Fruit fly (Drosophila melanogaster) whole organism, prepupa: ENCODE results near the gene sad.

Experiments used
- CG10631 ChIP-seq: fragments of 200-800 bp; sonication (Bioruptor generic); optimal IDR thresholded peaks from 2 replicates; lab custom pipeline; 2016; ENCODE audit warnings: missing biosample characterization, missing genetic modification characterization
- CG11294 ChIP-seq: fragments of 200-800 bp; sonication (Bioruptor generic); IDR thresholded peaks from 2 replicates; pipeline ENCODE4 v1.3.6; 2022; ENCODE audit warnings: missing biosample characterization, missing genetic modification characterization
- CG11762 ChIP-seq: fragments of 200-800 bp; sonication (Bioruptor generic); optimal IDR thresholded peaks from 3 replicates; lab custom pipeline; 2016; ENCODE audit warnings: missing biosample characterization, missing genetic modification characterization; ENCODE audit not compliant: insufficient read depth
- CG11902 ChIP-seq: fragments of 200-800 bp; sonication (Bioruptor generic); optimal IDR thresholded peaks from 3 replicates; lab custom pipeline; 2016; ENCODE audit warnings: missing biosample characterization, missing genetic modification characterization
- CG15336 ChIP-seq: fragments of 200-800 bp; sonication (Bioruptor generic); IDR thresholded peaks from 2 replicates; pipeline ENCODE4 v1.3.6; 2022; ENCODE audit warnings: missing biosample characterization, missing genetic modification characterization
- CG1621 ChIP-seq: fragments of 200-800 bp; sonication (Bioruptor generic); optimal IDR thresholded peaks from 3 replicates; lab custom pipeline; 2018; ENCODE audit warnings: missing biosample characterization, mild to moderate bottlenecking, missing genetic modification characterization
- CG32006 ChIP-seq: fragments of 200-800 bp; sonication (Bioruptor generic); optimal IDR thresholded peaks from 3 replicates; lab custom pipeline; 2017; ENCODE audit warnings: missing biosample characterization, mild to moderate bottlenecking, missing genetic modification characterization
- CG34406 ChIP-seq: fragments of 200-800 bp; sonication (Bioruptor generic); optimal IDR thresholded peaks from 3 replicates; lab custom pipeline; 2016; ENCODE audit warnings: missing biosample characterization, missing genetic modification characterization
- CG3919 ChIP-seq: fragments of 200-800 bp; sonication (Bioruptor generic); optimal IDR thresholded peaks from 3 replicates; lab custom pipeline; 2016; ENCODE audit warnings: missing biosample characterization, missing genetic modification characterization
- CG6163 ChIP-seq: fragments of 200-800 bp; sonication (Bioruptor generic); IDR thresholded peaks from 3 replicates; pipeline ENCODE4 v1.3.6; 2022; ENCODE audit warnings: missing biosample characterization, missing genetic modification characterization
- CG6276 ChIP-seq: fragments of 200-800 bp; sonication (Bioruptor generic); optimal IDR thresholded peaks from 2 replicates; lab custom pipeline; 2017; ENCODE audit warnings: missing biosample characterization, mild to moderate bottlenecking, missing genetic modification characterization
- CG6792 ChIP-seq: fragments of 200-800 bp; sonication (Bioruptor generic); optimal IDR thresholded peaks from 3 replicates; lab custom pipeline; 2016; ENCODE audit warnings: missing biosample characterization, missing genetic modification characterization
- CG6808 ChIP-seq: fragments of 200-800 bp; sonication (Bioruptor generic); optimal IDR thresholded peaks from 3 replicates; lab custom pipeline; 2017; ENCODE audit warnings: missing biosample characterization, missing genetic modification characterization, mild to moderate bottlenecking, moderate library complexity, missing genetic modification reagents
- CG6854 ChIP-seq: fragments of 200-800 bp; sonication (Bioruptor generic); optimal IDR thresholded peaks from 2 replicates; lab custom pipeline; 2017; ENCODE audit warnings: missing biosample characterization, mild to moderate bottlenecking, missing genetic modification characterization
- CG8632 ChIP-seq: fragments of 200-800 bp; sonication (Bioruptor generic); optimal IDR thresholded peaks from 3 replicates; lab custom pipeline; 2016; ENCODE audit warnings: missing biosample characterization, missing genetic modification characterization
- CG9139 ChIP-seq: fragments of 200-800 bp; sonication (Bioruptor generic); optimal IDR thresholded peaks from 3 replicates; lab custom pipeline; 2017; ENCODE audit warnings: missing biosample characterization, mild to moderate bottlenecking, missing genetic modification characterization
- Eip75B ChIP-seq: fragments of 200-800 bp; sonication (Bioruptor generic); optimal IDR thresholded peaks from 3 replicates; lab custom pipeline; 2016; ENCODE audit warnings: missing biosample characterization, missing genetic modification characterization
- Eip78C ChIP-seq: fragments of 200-800 bp; sonication (Bioruptor generic); peaks from one replicate; lab custom pipeline; 2016; ENCODE audit warnings: missing biosample characterization, missing genetic modification characterization
- Ets21C ChIP-seq: fragments of 200-800 bp; sonication (Bioruptor generic); optimal IDR thresholded peaks from 3 replicates; lab custom pipeline; 2016; ENCODE audit warnings: missing biosample characterization, missing genetic modification characterization
- Ets96B ChIP-seq: fragments of 200-800 bp; optimal IDR thresholded peaks from 2 replicates; lab custom pipeline; 2019; ENCODE audit warnings: missing biosample characterization, mild to moderate bottlenecking, missing genetic modification characterization, moderate library complexity
- Hr39 ChIP-seq: fragments of 200-800 bp; sonication (Bioruptor generic); optimal IDR thresholded peaks from 2 replicates; lab custom pipeline; 2016; ENCODE audit warnings: missing biosample characterization, missing genetic modification characterization
- Hr4 ChIP-seq: fragments of 200-800 bp; sonication (Bioruptor generic); optimal IDR thresholded peaks from 3 replicates; lab custom pipeline; 2016; ENCODE audit warnings: missing biosample characterization, missing genetic modification characterization
- Lpt ChIP-seq: fragments of 200-800 bp; sonication (Bioruptor generic); optimal IDR thresholded peaks from 3 replicates; lab custom pipeline; 2016; ENCODE audit warnings: missing biosample characterization, missing genetic modification characterization
- Met ChIP-seq: fragments of 200-800 bp; sonication (Bioruptor generic); optimal IDR thresholded peaks from 3 replicates; lab custom pipeline; 2016; ENCODE audit warnings: missing biosample characterization, missing genetic modification characterization
- OdsH ChIP-seq: fragments of 200-800 bp; sonication (Bioruptor generic); optimal IDR thresholded peaks from 3 replicates; lab custom pipeline; 2016; ENCODE audit warnings: missing biosample characterization, missing genetic modification characterization
- Sox102F ChIP-seq: fragments of 200-800 bp; sonication (Bioruptor generic); optimal IDR thresholded peaks from 2 replicates; lab custom pipeline; 2016; ENCODE audit warnings: missing biosample characterization, mild to moderate bottlenecking, missing genetic modification characterization
- Sox14 ChIP-seq: fragments of 200-800 bp; sonication (Bioruptor generic); optimal IDR thresholded peaks from 3 replicates; lab custom pipeline; 2016; ENCODE audit warnings: missing biosample characterization, missing genetic modification characterization
- Sox15 ChIP-seq: fragments of 200-800 bp; sonication (Bioruptor generic); optimal IDR thresholded peaks from 3 replicates; lab custom pipeline; 2016; ENCODE audit warnings: missing biosample characterization, missing genetic modification characterization
- achi ChIP-seq: fragments of 200-800 bp; sonication (Bioruptor generic); optimal IDR thresholded peaks from 3 replicates; lab custom pipeline; 2016; ENCODE audit warnings: missing biosample characterization, missing genetic modification characterization
- acj6 ChIP-seq: fragments of 200-800 bp; sonication (Bioruptor generic); optimal IDR thresholded peaks from 3 replicates; lab custom pipeline; 2016; ENCODE audit warnings: missing biosample characterization, missing genetic modification characterization
- cyc ChIP-seq: fragments of 200-800 bp; sonication (Bioruptor generic); optimal IDR thresholded peaks from 3 replicates; lab custom pipeline; 2016; ENCODE audit warnings: missing biosample characterization, missing genetic modification characterization
- dsx ChIP-seq: fragments of 200-800 bp; optimal IDR thresholded peaks from 3 replicates; lab custom pipeline; 2019; ENCODE audit warnings: missing biosample characterization, mild to moderate bottlenecking, missing genetic modification characterization, moderate library complexity; ENCODE audit not compliant: poor library complexity, severe bottlenecking
- eg ChIP-seq: fragments of 200-800 bp; sonication (Bioruptor generic); IDR thresholded peaks from 3 replicates; pipeline ENCODE4 v1.3.6; 2022; ENCODE audit warnings: missing biosample characterization, missing genetic modification characterization
- esn ChIP-seq: fragments of 200-800 bp; sonication (Bioruptor generic); optimal IDR thresholded peaks from 2 replicates; lab custom pipeline; 2016; ENCODE audit warnings: missing biosample characterization, mild to moderate bottlenecking, missing genetic modification characterization, moderate library complexity
- fd59A ChIP-seq: fragments of 200-800 bp; sonication (Bioruptor generic); optimal IDR thresholded peaks from 2 replicates; lab custom pipeline; 2017; ENCODE audit warnings: missing biosample characterization, mild to moderate bottlenecking, missing genetic modification characterization, missing genetic modification reagents
- fd85E ChIP-seq: fragments of 200-800 bp; sonication (Bioruptor generic); optimal IDR thresholded peaks from 3 replicates; lab custom pipeline; 2016; ENCODE audit warnings: missing biosample characterization, missing genetic modification characterization
- lz ChIP-seq: fragments of 200-800 bp; sonication (Bioruptor generic); optimal IDR thresholded peaks from 3 replicates; lab custom pipeline; 2016; ENCODE audit warnings: missing biosample characterization, missing genetic modification characterization
- net ChIP-seq: fragments of 200-800 bp; sonication (Bioruptor generic); optimal IDR thresholded peaks from 3 replicates; lab custom pipeline; 2016; ENCODE audit warnings: missing biosample characterization, missing genetic modification characterization
- pdm3 ChIP-seq: fragments of 200-800 bp; sonication (Bioruptor generic); optimal IDR thresholded peaks from 3 replicates; lab custom pipeline; 2016; ENCODE audit warnings: missing biosample characterization, missing genetic modification characterization
- salr ChIP-seq, 2 experiments: fragments of 200-800 bp; sonication (Bioruptor generic); optimal IDR thresholded peaks; 3 replicates each; lab custom pipeline; 2016 to 2018; ENCODE audit warnings: missing biosample characterization in 2 of 2, missing genetic modification characterization in 2 of 2, mild to moderate bottlenecking in 1 of 2
- spab ChIP-seq: fragments of 200-800 bp; sonication (Bioruptor generic); optimal IDR thresholded peaks from 2 replicates; lab custom pipeline; 2017; ENCODE audit warnings: missing biosample characterization, mild to moderate bottlenecking, missing genetic modification characterization, missing genetic modification reagents
- svp ChIP-seq: fragments of 200-800 bp; sonication (Bioruptor generic); peaks from one replicate; lab custom pipeline; 2016; ENCODE audit warnings: missing biosample characterization, missing genetic modification characterization
- topi ChIP-seq: fragments of 200-800 bp; sonication (Bioruptor generic); optimal IDR thresholded peaks from 3 replicates; lab custom pipeline; 2016; ENCODE audit warnings: missing biosample characterization, missing genetic modification characterization

The sad gene

DNA sequence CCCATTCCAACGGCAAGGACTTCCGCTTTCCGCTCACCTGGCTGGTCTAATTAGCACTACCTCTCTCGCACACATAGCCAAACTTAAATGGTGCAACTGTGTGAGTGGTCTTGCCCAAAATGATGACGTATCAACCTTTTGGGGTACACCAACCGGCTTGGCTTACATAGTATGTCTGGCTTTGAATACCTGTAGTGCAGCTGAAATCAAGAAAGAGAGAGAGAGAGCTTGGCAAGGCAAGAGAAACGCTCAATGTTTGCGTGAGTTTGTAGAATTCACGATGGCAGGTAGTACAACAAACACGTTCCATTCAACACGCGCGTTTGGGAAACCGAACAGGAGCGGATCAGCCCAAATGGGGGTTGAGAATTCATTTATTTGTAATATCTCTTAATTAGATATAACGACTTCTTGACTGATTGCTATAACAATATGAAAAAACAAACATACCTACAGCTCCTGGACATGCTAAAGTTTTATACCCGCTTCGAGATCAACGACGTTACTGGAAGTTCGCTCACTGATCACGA is 11.1 kb downstream of the sad start (continued):
- TF ChIP-seq dsx (GFP tag; lab: Kevin White, UChicago) (peak; percentile 92), CG32006 (GFP tag; lab: Kevin White, UChicago) (no peak), cyc (GFP tag; lab: Kevin White, UChicago) (peak; percentile 67), topi (GFP tag; lab: Kevin White, UChicago) (peak; percentile 71), CG15336 (GFP tag; lab: Robert Waterston, UW) (peak; percentile 29; the same call in 1 of the 2 replicates), Met (GFP tag; lab: Kevin White, UChicago) (peak; percentile 73), net (GFP tag; lab: Kevin White, UChicago) (no peak), Sox15 (no peak), CG8632 (GFP tag; lab: Kevin White, UChicago) (peak; percentile 3), CG10631 (peak; percentile 49), Sox14 (no peak), salr (GFP tag; optimal IDR thresholded peaks at IDR 0.05; lab: Kevin White, UChicago) (peak in 1 of 2 experiments; percentile 24), CG11762 (GFP tag; lab: Kevin White, UChicago) (peak; percentile 30), spab (GFP tag; lab: Kevin White, UChicago) (no peak), eg (GFP tag; lab: Robert Waterston, UW) (peak; percentile 63), Ets21C (GFP tag; lab: Kevin White, UChicago) (peak; percentile 19), CG1621 (tag; lab: Kevin White, UChicago) (no peak), CG6163 (GFP tag; lab: Robert Waterston, UW) (peak; percentile 67), Eip78C (GFP tag; lab: Kevin White, UChicago) (peak; percentile 80), Sox102F (GFP tag; lab: Kevin White, UChicago) (peak; percentile 54), Lpt (GFP tag; lab: Kevin White, UChicago) (no peak), Hr4 (peak; percentile 67)

DNA sequence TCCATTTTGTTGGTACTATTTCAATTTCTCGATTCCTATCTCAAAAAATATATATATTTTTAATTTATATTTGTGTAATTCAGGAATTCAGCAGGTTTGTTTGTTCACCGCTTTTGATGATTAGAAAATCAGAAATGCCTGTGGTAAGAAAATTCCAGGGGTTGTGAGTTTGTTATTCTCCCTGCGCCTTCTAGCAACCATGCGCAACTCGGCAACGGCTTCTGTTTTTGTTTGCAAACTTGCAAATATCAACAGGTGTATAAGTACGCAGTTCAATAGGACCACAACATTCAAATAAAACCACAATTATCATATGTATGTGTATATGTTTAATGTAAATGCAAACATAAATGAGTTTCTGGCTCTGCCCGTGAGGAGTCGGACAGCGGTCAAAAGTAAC is 16.2 kb downstream of the sad start, which contains the start of gene Dnali1:
TSS of gene Dnali1 (minus strand) at position 101 of the 400 bp plus-strand sequence.
- TF ChIP-seq CG11902 (GFP tag; lab: Kevin White, UChicago), result no peak

DNA sequence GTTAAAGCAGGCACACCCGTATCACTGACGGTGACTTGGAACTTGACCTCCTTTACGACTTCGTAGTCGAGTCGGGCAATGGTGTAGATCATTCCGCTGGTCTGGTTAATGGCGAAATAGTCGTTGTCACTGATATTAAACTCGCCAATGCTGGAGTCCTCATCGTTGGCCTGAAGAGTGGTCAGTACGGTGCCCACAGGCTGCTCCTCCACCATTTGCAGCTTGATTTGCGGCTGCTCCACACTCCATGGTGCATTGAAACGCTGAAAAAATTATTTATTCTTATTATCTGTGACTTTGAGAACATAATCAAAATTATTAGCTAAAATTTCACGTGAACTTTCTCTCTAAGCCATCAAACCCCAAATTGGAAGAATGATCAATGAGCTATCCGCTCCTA is 20.2 kb downstream of the sad start, which contains the start of gene CG34307:
TSS of gene CG34307 (plus strand) at position 301 of the 400 bp plus-strand sequence.
- peak; percentile 43 for TF ChIP-seq svp
- no peak for TF ChIP-seq acj6 (GFP tag; lab: Kevin White, UChicago)

DNA sequence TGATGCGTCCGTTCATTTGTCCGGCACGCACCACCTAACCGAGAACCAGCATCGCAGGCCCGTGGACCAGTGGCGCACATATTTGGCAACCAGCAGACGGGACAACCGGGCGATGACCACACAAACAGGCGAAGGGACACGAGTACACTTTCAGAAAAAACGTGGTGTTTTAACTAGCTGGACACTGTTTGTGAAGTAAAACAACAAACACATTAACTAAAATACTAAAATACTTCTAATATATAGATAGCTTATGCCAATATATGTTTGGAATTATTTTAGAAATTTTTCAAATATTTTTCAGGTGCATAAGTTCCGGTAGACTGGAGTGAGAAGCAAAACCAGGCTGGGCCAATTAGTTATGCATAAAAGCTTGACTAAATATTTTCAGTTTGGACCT is 25.9 kb downstream of the sad start:
- TF ChIP-seq Hr39 (GFP tag; lab: Kevin White, UChicago) (peak; percentile 23), CG11762 (GFP tag; lab: Kevin White, UChicago) (no peak), CG11294 (GFP tag; lab: Robert Waterston, UW) (no peak), Eip78C (GFP tag; lab: Kevin White, UChicago) (no peak), fd59A (no peak), CG6276 (GFP tag; lab: Kevin White, UChicago) (no peak), acj6 (GFP tag; lab: Kevin White, UChicago) (no peak), CG6854 (GFP tag; lab: Kevin White, UChicago) (no peak), pdm3 (GFP tag; lab: Kevin White, UChicago) (no peak), dsx (GFP tag; lab: Kevin White, UChicago) (no peak), achi (GFP tag; lab: Kevin White, UChicago) (no peak), CG34406 (no peak), lz (peak; percentile 6), topi (GFP tag; lab: Kevin White, UChicago) (peak; percentile 13), Eip75B (no peak), CG6163 (GFP tag; lab: Robert Waterston, UW) (no peak), Ets21C (GFP tag; lab: Kevin White, UChicago) (no peak), CG6792 (GFP tag; lab: Kevin White, UChicago) (no peak), Lpt (GFP tag; lab: Kevin White, UChicago) (no peak), cyc (GFP tag; lab: Kevin White, UChicago) (no peak), spab (GFP tag; lab: Kevin White, UChicago) (no peak), CG1621 (tag; lab: Kevin White, UChicago) (no peak), Ets96B (no peak), CG8632 (GFP tag; lab: Kevin White, UChicago) (no peak), CG6808 (no peak), esn (GFP tag; lab: Kevin White, UChicago) (no peak), CG11902 (GFP tag; lab: Kevin White, UChicago) (no peak), Met (GFP tag; lab: Kevin White, UChicago) (peak; percentile 44), CG9139 (GFP tag; lab: Kevin White, UChicago) (no peak), Sox102F (GFP tag; lab: Kevin White, UChicago) (peak; percentile 30), Hr4 (no peak), CG3919 (GFP tag; lab: Kevin White, UChicago) (no peak), OdsH (GFP tag; lab: Kevin White, UChicago) (no peak), fd85E (no peak), svp (peak; percentile 49)
